Worm (Caenorhabditis elegans) whole organism, mixed stage, embryonic: Measurements from ENCODE around the gene Y73F4A.2.
A peak's percentile ranks its signal among the peaks of the same experiment; 100 is the strongest.

ENCODE experiments used
- M03D4.4 ChIP-seq: sonication (generic microtip); optimal IDR thresholded peaks from 2 replicates; lab custom pipeline; 2017; ENCODE audit warnings: mild to moderate bottlenecking, missing genetic modification characterization, missing compliant biosample characterization
- bed-3 ChIP-seq: fragments of 200-800 bp; sonication (Bioruptor generic); optimal IDR thresholded peaks from 3 replicates; lab custom pipeline; 2018; ENCODE audit warnings: mild to moderate bottlenecking, missing genetic modification characterization, moderate library complexity, missing compliant biosample characterization
- blmp-1 ChIP-seq: fragments of 150-350 bp; optimal IDR thresholded peaks from 2 replicates; lab custom pipeline; 2014; ENCODE audit warnings: missing biosample characterization, missing genetic modification characterization
- ceh-39 ChIP-seq: fragments of 150-350 bp; optimal IDR thresholded peaks from 2 replicates; lab custom pipeline; 2014; ENCODE audit warnings: missing biosample characterization, missing genetic modification characterization
- ceh-43 ChIP-seq: fragments of 200-800 bp; sonication (Bioruptor generic); optimal IDR thresholded peaks from 2 replicates; lab custom pipeline; 2018; ENCODE audit warnings: mild to moderate bottlenecking, missing genetic modification characterization, moderate library complexity, missing compliant biosample characterization
- ceh-83 ChIP-seq: fragments of 200-800 bp; sonication (Bioruptor generic); optimal IDR thresholded peaks from 2 replicates; lab custom pipeline; 2018; ENCODE audit warnings: mild to moderate bottlenecking, missing genetic modification characterization, missing compliant biosample characterization
- ces-1 ChIP-seq: fragments of 150-350 bp; optimal IDR thresholded peaks from 2 replicates; lab custom pipeline; 2014; ENCODE audit warnings: missing biosample characterization, missing genetic modification reagents, missing genetic modification characterization
- cnd-1 ChIP-seq: fragments of 200-800 bp; sonication (Bioruptor generic); optimal IDR thresholded peaks from 2 replicates; lab custom pipeline; 2018; ENCODE audit warnings: mild to moderate bottlenecking, missing genetic modification characterization, missing compliant biosample characterization
- drap-1 ChIP-seq: fragments of 200-800 bp; sonication (Bioruptor generic); optimal IDR thresholded peaks from 3 replicates; lab custom pipeline; 2018; ENCODE audit warnings: mild to moderate bottlenecking, missing genetic modification characterization, missing compliant biosample characterization
- elt-1 ChIP-seq: sonication (generic microtip); optimal IDR thresholded peaks from 2 replicates; lab custom pipeline; 2017; ENCODE audit warnings: missing genetic modification characterization, mild to moderate bottlenecking, missing compliant biosample characterization, antibody characterized with exemption, moderate library complexity, borderline replicate concordance; ENCODE audit not compliant: insufficient read depth
- elt-3 ChIP-seq: fragments of 150-350 bp; optimal IDR thresholded peaks from 2 replicates; lab custom pipeline; 2014; ENCODE audit warnings: missing biosample characterization, missing genetic modification characterization
- flh-1 ChIP-seq: fragments of 200-800 bp; sonication (Bioruptor generic); optimal IDR thresholded peaks from 2 replicates; lab custom pipeline; 2018; ENCODE audit warnings: mild to moderate bottlenecking, missing genetic modification characterization, moderate library complexity, missing compliant biosample characterization
- ham-2 ChIP-seq: fragments of 200-800 bp; sonication (Bioruptor generic); optimal IDR thresholded peaks from 2 replicates; lab custom pipeline; 2018; ENCODE audit warnings: mild to moderate bottlenecking, missing genetic modification characterization, missing compliant biosample characterization
- hlh-1 ChIP-seq: fragments of 150-350 bp; optimal IDR thresholded peaks from 2 replicates; lab custom pipeline; 2014; ENCODE audit warnings: missing biosample characterization, missing genetic modification reagents, missing genetic modification characterization
- lin-13 ChIP-seq: fragments of 150-350 bp; optimal IDR thresholded peaks from 2 replicates; lab custom pipeline; 2014; ENCODE audit warnings: missing biosample characterization, missing genetic modification characterization
- lin-32 ChIP-seq: fragments of 200-800 bp; sonication (Bioruptor generic); optimal IDR thresholded peaks from 2 replicates; lab custom pipeline; 2018; ENCODE audit warnings: mild to moderate bottlenecking, missing genetic modification characterization, missing compliant biosample characterization
- lsy-2 ChIP-seq: fragments of 150-350 bp; optimal IDR thresholded peaks from 2 replicates; lab custom pipeline; 2014; ENCODE audit warnings: missing biosample characterization, missing genetic modification characterization
- mab-5 ChIP-seq: fragments of 150-350 bp; optimal IDR thresholded peaks from 2 replicates; lab custom pipeline; 2014; ENCODE audit warnings: missing biosample characterization, missing genetic modification characterization
- mep-1 ChIP-seq: fragments of 150-350 bp; optimal IDR thresholded peaks from 2 replicates; lab custom pipeline; 2017; ENCODE audit warnings: missing biosample characterization, missing genetic modification reagents, missing genetic modification characterization, inconsistent platforms
- mls-2 ChIP-seq: sonication (generic microtip); optimal IDR thresholded peaks from 2 replicates; lab custom pipeline; 2016; ENCODE audit warnings: mild to moderate bottlenecking, missing genetic modification characterization, moderate library complexity, missing compliant biosample characterization
- nhr-12 ChIP-seq: fragments of 150-350 bp; optimal IDR thresholded peaks from 2 replicates; lab custom pipeline; 2014; ENCODE audit warnings: missing biosample characterization, missing genetic modification characterization
- nhr-2 ChIP-seq: fragments of 150-350 bp; optimal IDR thresholded peaks from 2 replicates; lab custom pipeline; 2014; ENCODE audit warnings: missing biosample characterization, missing genetic modification characterization
- nhr-237 ChIP-seq: fragments of 150-350 bp; optimal IDR thresholded peaks from 2 replicates; lab custom pipeline; 2014; ENCODE audit warnings: missing biosample characterization, missing genetic modification characterization
- nhr-28 ChIP-seq: fragments of 150-350 bp; optimal IDR thresholded peaks from 2 replicates; lab custom pipeline; 2014; ENCODE audit warnings: missing biosample characterization, missing genetic modification characterization
- nhr-76 ChIP-seq: sonication (generic microtip); optimal IDR thresholded peaks from 2 replicates; lab custom pipeline; 2017; ENCODE audit warnings: missing biosample characterization, missing genetic modification characterization
- pha-4 ChIP-seq: fragments of 150-350 bp; optimal IDR thresholded peaks from 2 replicates; lab custom pipeline; 2018; ENCODE audit warnings: missing biosample characterization, missing genetic modification reagents, missing genetic modification characterization
- sem-2 ChIP-seq: fragments of 200-800 bp; sonication (Bioruptor generic); optimal IDR thresholded peaks from 2 replicates; lab custom pipeline; 2018; ENCODE audit warnings: mild to moderate bottlenecking, missing genetic modification characterization, missing compliant biosample characterization
- snpc-4 ChIP-seq: fragments of 150-350 bp; optimal IDR thresholded peaks from 2 replicates; lab custom pipeline; 2014; ENCODE audit warnings: missing biosample characterization, missing genetic modification characterization
- sptf-1 ChIP-seq: sonication (generic microtip); optimal IDR thresholded peaks from 2 replicates; lab custom pipeline; 2017; ENCODE audit warnings: mild to moderate bottlenecking, missing genetic modification characterization, moderate library complexity, missing compliant biosample characterization
- tbx-8 ChIP-seq: fragments of 200-800 bp; sonication (Bioruptor generic); optimal IDR thresholded peaks from 2 replicates; lab custom pipeline; 2018; ENCODE audit warnings: mild to moderate bottlenecking, missing genetic modification characterization, moderate library complexity, missing compliant biosample characterization
- unc-120 ChIP-seq: sonication (generic microtip); optimal IDR thresholded peaks from 2 replicates; lab custom pipeline; 2017; ENCODE audit warnings: missing genetic modification characterization, missing compliant biosample characterization; ENCODE audit not compliant: poor library complexity, severe bottlenecking
- unc-39 ChIP-seq: fragments of 150-350 bp; optimal IDR thresholded peaks from 2 replicates; lab custom pipeline; 2014; ENCODE audit warnings: missing biosample characterization, missing genetic modification characterization
- unc-62 ChIP-seq: fragments of 150-350 bp; optimal IDR thresholded peaks from 2 replicates; lab custom pipeline; 2014; ENCODE audit warnings: missing biosample characterization, missing genetic modification reagents, missing genetic modification characterization
- zip-8 ChIP-seq: fragments of 150-350 bp; optimal IDR thresholded peaks from 2 replicates; lab custom pipeline; 2014; ENCODE audit warnings: missing biosample characterization, missing genetic modification characterization
- ztf-11 ChIP-seq: fragments of 150-350 bp; optimal IDR thresholded peaks from 2 replicates; lab custom pipeline; 2014; ENCODE audit warnings: missing biosample characterization, missing genetic modification characterization

Y73F4A.2 gene

DNA sequence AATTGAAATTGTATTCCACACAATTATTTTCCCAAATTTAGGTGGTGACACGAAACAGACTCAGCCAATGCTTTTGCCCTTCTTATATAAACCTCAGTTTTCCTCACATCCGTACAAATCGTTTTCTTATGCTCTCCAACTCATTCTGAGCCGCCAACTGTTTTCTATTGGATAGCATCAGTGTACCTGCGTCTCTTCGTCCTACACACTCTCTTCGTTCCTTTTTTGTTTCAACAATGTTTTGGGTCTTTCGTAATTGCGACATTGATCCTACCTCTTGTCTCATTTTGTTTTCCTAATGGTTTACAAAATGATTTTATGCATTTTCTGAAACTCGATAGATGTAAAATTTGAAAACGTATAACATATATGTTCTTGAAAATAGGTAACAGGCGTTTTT is 36.2 kb upstream of the Y73F4A.2 start:
- no peak for TF ChIP-seq nhr-237 (tag; lab: Kevin White, UChicago)
- no peak for TF ChIP-seq nhr-76 (tag; lab: Kevin White, UChicago)
- TF ChIP-seq hlh-1 (tag; lab: Kevin White, UChicago), result peak; percentile 79

ce11 chrIV:9078469-9078868 is 35.3 kb upstream of the Y73F4A.2 start, which contains the start of gene mans-4:
Gene mans-4 (minus strand): TSS chrIV:9078569.
- TF ChIP-seq tbx-8 (GFP tag; lab: Kevin White, UChicago), result no peak
- TF ChIP-seq nhr-2 (tag; lab: Kevin White, UChicago), result no peak
- no peak for TF ChIP-seq ceh-43 (GFP tag; lab: Kevin White, UChicago)
- no peak for TF ChIP-seq mep-1 (tag; lab: Kevin White, UChicago)
- TF ChIP-seq hlh-1 (tag; lab: Kevin White, UChicago), result no peak
- no peak for TF ChIP-seq nhr-12 (tag; lab: Kevin White, UChicago)
- no peak for TF ChIP-seq M03D4.4
- TF ChIP-seq sem-2 (GFP tag; lab: Kevin White, UChicago), result no peak
- TF ChIP-seq lin-32 (GFP tag; lab: Kevin White, UChicago), result no peak
- TF ChIP-seq snpc-4, result no peak
- TF ChIP-seq drap-1 (GFP tag; lab: Kevin White, UChicago), result no peak
- TF ChIP-seq mls-2 (tag; lab: Kevin White, UChicago), result no peak

ce11 chrIV:9074244-9074723 is 31.1 kb upstream of the Y73F4A.2 start, which contains the start of gene mppb-1:
Gene mppb-1 (plus strand): TSS chrIV:9074673.
- no peak for TF ChIP-seq ceh-39 (tag; lab: Kevin White, UChicago)
- TF ChIP-seq elt-3 (tag; lab: Kevin White, UChicago), result no peak
- TF ChIP-seq unc-120, result peak; percentile 13
- TF ChIP-seq tbx-8 (GFP tag; lab: Kevin White, UChicago), result no peak
- TF ChIP-seq sem-2 (GFP tag; lab: Kevin White, UChicago), result no peak
- no peak for TF ChIP-seq elt-1 (tag; lab: Kevin White, UChicago)
- TF ChIP-seq bed-3 (GFP tag; lab: Kevin White, UChicago), result no peak
- TF ChIP-seq nhr-28 (tag; lab: Kevin White, UChicago), result no peak
- TF ChIP-seq lin-13 (tag; lab: Kevin White, UChicago), result no peak
- TF ChIP-seq nhr-237 (tag; lab: Kevin White, UChicago), result peak; percentile 36
- TF ChIP-seq sptf-1 (tag; lab: Kevin White, UChicago), result peak; percentile 30
- no peak for TF ChIP-seq unc-62 (GFP tag; lab: Kevin White, UChicago)
- TF ChIP-seq ceh-43 (GFP tag; lab: Kevin White, UChicago), result no peak
- TF ChIP-seq drap-1 (GFP tag; lab: Kevin White, UChicago), result peak; percentile 10
- TF ChIP-seq flh-1 (GFP tag; lab: Kevin White, UChicago), result no peak
- TF ChIP-seq ceh-83 (GFP tag; lab: Kevin White, UChicago), result no peak
- TF ChIP-seq pha-4 (tag; lab: Kevin White, UChicago), result no peak
- TF ChIP-seq lsy-2, result peak; percentile 54
- no peak for TF ChIP-seq nhr-12 (tag; lab: Kevin White, UChicago)
- TF ChIP-seq zip-8, result peak; percentile 79
- TF ChIP-seq hlh-1 (tag; lab: Kevin White, UChicago), result no peak
- no peak for TF ChIP-seq unc-39
- TF ChIP-seq mep-1 (tag; lab: Kevin White, UChicago), result peak; percentile 44
- no peak for TF ChIP-seq lin-32 (GFP tag; lab: Kevin White, UChicago)
- TF ChIP-seq mab-5 (tag; lab: Kevin White, UChicago), result no peak
- no peak for TF ChIP-seq ces-1 (GFP tag; lab: Kevin White, UChicago)
- TF ChIP-seq nhr-76 (tag; lab: Kevin White, UChicago), result no peak
- TF ChIP-seq snpc-4, result no peak
- TF ChIP-seq nhr-2 (tag; lab: Kevin White, UChicago), result no peak
- TF ChIP-seq M03D4.4, result no peak
- no peak for TF ChIP-seq ham-2 (GFP tag; lab: Kevin White, UChicago)
- no peak for TF ChIP-seq cnd-1 (tag; lab: Kevin White, UChicago)
- TF ChIP-seq ztf-11 (tag; lab: Kevin White, UChicago), result no peak
- no peak for TF ChIP-seq mls-2 (tag; lab: Kevin White, UChicago)
- peak; percentile 80 for TF ChIP-seq blmp-1 (tag; lab: Kevin White, UChicago)
